Fruit fly (Drosophila melanogaster): Measurements from ENCODE around the gene tws.

DNA sequence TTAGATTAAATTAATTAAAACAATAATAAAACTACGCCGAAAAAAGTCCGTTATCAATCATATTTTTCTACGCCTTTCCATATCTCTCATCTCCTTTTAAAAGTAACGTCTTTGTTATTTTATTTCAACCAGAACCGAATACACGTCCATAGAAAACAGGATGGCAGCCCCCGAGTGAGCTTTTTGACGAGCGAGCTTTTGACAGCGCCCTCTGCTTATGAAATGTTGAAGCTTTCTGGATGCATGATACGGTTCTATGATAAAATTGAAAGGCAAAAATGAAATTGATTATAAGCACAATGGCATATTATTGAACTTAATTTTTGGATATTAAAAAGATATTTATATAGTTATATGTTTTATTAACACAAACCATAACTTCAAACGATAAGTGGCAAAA is 62.9 kb downstream of the tws start:
- no peak for TF ChIP-seq CG8478 (optimal IDR thresholded peaks at IDR 0.05)
- peak in 1 of 2 experiments; percentile 54 for TF ChIP-seq CTCF (optimal IDR thresholded peaks at IDR 0.05)
